Fruit fly (Drosophila melanogaster) Kc167 (cell line): ENCODE data around the gene CG5516.

Experiments
- Myc ChIP-seq: fragments of >200 bp; optimal IDR thresholded peaks from 2 replicates; lab custom pipeline; 2017; ENCODE audit warnings: missing external identifiers
- Sin3A ChIP-seq: fragments of >200 bp; optimal IDR thresholded peaks from 2 replicates; lab custom pipeline; 2018; ENCODE audit warnings: missing external identifiers
- insv ChIP-seq: fragments of >200 bp; optimal IDR thresholded peaks from 3 replicates; lab custom pipeline; 2018; ENCODE audit warnings: missing external identifiers
- psq ChIP-seq: fragments of >200 bp; optimal IDR thresholded peaks from 2 replicates; lab custom pipeline; 2017; ENCODE audit warnings: missing external identifiers

dm6 chr3R:16011698-16012332 lies 48.1 kb downstream of the CG5516 start:
- TF ChIP-seq Myc (lab: Kevin White, UChicago) (no peak), psq (no peak), Sin3A (lab: Kevin White, UChicago) (no peak), insv (no peak)
